Worm (Caenorhabditis elegans): ENCODE measurements around the gene Y57E12B.10.

Y57E12B.10 gene

ce11 chrV:6969950-6970532, 34.3 kb upstream of the Y57E12B.10 start, which contains the start of gene ptr-15:
ptr-15 (minus strand) TSS chrV:6970000.
- TF ChIP-seq nhr-21 (tag; optimal IDR thresholded peaks at IDR 0.05) (peak; percentile 24), peb-1 (tag; optimal IDR thresholded peaks at IDR 0.05) (peak; percentile 30), gmeb-1 (tag; optimal IDR thresholded peaks at IDR 0.05) (no peak), lin-11 (tag; optimal IDR thresholded peaks at IDR 0.05) (no peak), fos-1 (tag; optimal IDR thresholded peaks at IDR 0.05) (peak; percentile 10), ztf-1 (GFP tag; conservative IDR thresholded peaks at IDR 0.05) (no peak)

ce11 chrV:6956237-6956636, 20.5 kb upstream of the Y57E12B.10 start, which contains the start of gene mec-1:
mec-1 (plus strand) TSS chrV:6956537.
- no peak for TF ChIP-seq aly-2 (tag; optimal IDR thresholded peaks at IDR 0.05)
- TF ChIP-seq snpc-4 (tag; optimal IDR thresholded peaks at IDR 0.05): no peak
- no peak for TF ChIP-seq sem-4 (tag; optimal IDR thresholded peaks at IDR 0.05)
- TF ChIP-seq C34F6.9 (tag; optimal IDR thresholded peaks at IDR 0.05): no peak
- no peak for TF ChIP-seq zag-1 (tag; optimal IDR thresholded peaks at IDR 0.05)
- TF ChIP-seq lin-11 (tag; optimal IDR thresholded peaks at IDR 0.05): no peak
- no peak for TF ChIP-seq nhr-10 (tag; optimal IDR thresholded peaks at IDR 0.05)
- no peak for TF ChIP-seq ZK546.5 (tag; optimal IDR thresholded peaks at IDR 0.05)
- no peak for TF ChIP-seq nhr-23 (tag; optimal IDR thresholded peaks at IDR 0.05)
- TF ChIP-seq gmeb-1 (tag; optimal IDR thresholded peaks at IDR 0.05): no peak
- no peak for TF ChIP-seq mbf-1 (tag; optimal IDR thresholded peaks at IDR 0.05)
- no peak for TF ChIP-seq ztf-1 (GFP tag; conservative IDR thresholded peaks at IDR 0.05)
- TF ChIP-seq sma-3 (GFP tag; optimal IDR thresholded peaks at IDR 0.05): no peak
- no peak for TF ChIP-seq unc-55 (GFP tag; optimal IDR thresholded peaks at IDR 0.05)
- no peak for TF ChIP-seq ceh-16 (tag; optimal IDR thresholded peaks at IDR 0.05)
- TF ChIP-seq lsy-2 (tag; optimal IDR thresholded peaks at IDR 0.05): no peak
- no peak for TF ChIP-seq F13H6.1 (tag; optimal IDR thresholded peaks at IDR 0.05)
- TF ChIP-seq nhr-25 (tag; optimal IDR thresholded peaks at IDR 0.05): no peak

ce11 chrV:6953797-6954196, 18.0 kb upstream of the Y57E12B.10 start, which contains the start of gene srg-31:
srg-31 (minus strand) TSS chrV:6953897.
- TF ChIP-seq nhr-237 (tag; optimal IDR thresholded peaks at IDR 0.05): no peak
- no peak for TF ChIP-seq mdl-1 (tag; optimal IDR thresholded peaks at IDR 0.05)
- no peak for TF ChIP-seq sem-4 (tag; optimal IDR thresholded peaks at IDR 0.05)
- no peak for TF ChIP-seq nhr-10 (tag; optimal IDR thresholded peaks at IDR 0.05)
- TF ChIP-seq skn-1 (tag; optimal IDR thresholded peaks at IDR 0.05): no peak
- TF ChIP-seq peb-1 (tag; optimal IDR thresholded peaks at IDR 0.05): no peak
- TF ChIP-seq Y55F3AM.14 (GFP tag; optimal IDR thresholded peaks at IDR 0.05): no peak
- no peak for TF ChIP-seq sma-9 (GFP tag; optimal IDR thresholded peaks at IDR 0.05)
- no peak for TF ChIP-seq sma-9 (tag; optimal IDR thresholded peaks at IDR 0.05)

- TF ChIP-seq ztf-4 (tag; optimal IDR thresholded peaks at IDR 0.05): no peak
- no peak for TF ChIP-seq nhr-23 (tag; optimal IDR thresholded peaks at IDR 0.05)
- TF ChIP-seq nhr-10 (tag; optimal IDR thresholded peaks at IDR 0.05): no peak
- no peak for TF ChIP-seq sem-4 (tag; optimal IDR thresholded peaks at IDR 0.05)
- TF ChIP-seq mbf-1 (tag; optimal IDR thresholded peaks at IDR 0.05): no peak
- no peak for TF ChIP-seq F13H6.1 (tag; optimal IDR thresholded peaks at IDR 0.05)
- TF ChIP-seq blmp-1 (tag; optimal IDR thresholded peaks at IDR 0.05; ENCODE audit: insufficient read depth): no peak
- TF ChIP-seq aly-2 (tag; optimal IDR thresholded peaks at IDR 0.05): no peak
Observed at ce11 chrV:6951306-6951705, 15.5 kb upstream of the Y57E12B.10 start, which contains the start of gene T07H8.11. T07H8.11 (minus strand) TSS chrV:6951406.

- TF ChIP-seq ceh-82 (tag; optimal IDR thresholded peaks at IDR 0.05): no peak
- no peak for TF ChIP-seq unc-39 (tag; optimal IDR thresholded peaks at IDR 0.05)
Observed at ce11 chrV:6949770-6950169, 14.0 kb upstream of the Y57E12B.10 start, which contains the start of gene Y57E12B.11. Y57E12B.11 (minus strand) TSS chrV:6949870.

ce11 chrV:6948225-6948624, 12.4 kb upstream of the Y57E12B.10 start, which contains the start of gene Y57E12B.1:
Y57E12B.1 (plus strand) TSS chrV:6948525.
- TF ChIP-seq mdl-1 (tag; optimal IDR thresholded peaks at IDR 0.05) (no peak), nhr-25 (tag; optimal IDR thresholded peaks at IDR 0.05) (no peak), peb-1 (tag; optimal IDR thresholded peaks at IDR 0.05) (no peak), nhr-11 (tag; optimal IDR thresholded peaks at IDR 0.05) (no peak), ZK546.5 (tag; optimal IDR thresholded peaks at IDR 0.05) (no peak), blmp-1 (tag; optimal IDR thresholded peaks at IDR 0.05; ENCODE audit: insufficient read depth) (no peak), nhr-21 (tag; optimal IDR thresholded peaks at IDR 0.05) (no peak), ztf-1 (GFP tag; conservative IDR thresholded peaks at IDR 0.05) (no peak), ama-1 (optimal IDR thresholded peaks at IDR 0.05) (no peak), unc-55 (GFP tag; optimal IDR thresholded peaks at IDR 0.05) (no peak), skn-1 (tag; optimal IDR thresholded peaks at IDR 0.05) (no peak), nhr-6 (tag; optimal IDR thresholded peaks at IDR 0.05) (no peak), F13H6.1 (tag; optimal IDR thresholded peaks at IDR 0.05) (no peak), nhr-237 (tag; optimal IDR thresholded peaks at IDR 0.05) (no peak), egl-27 (tag; optimal IDR thresholded peaks at IDR 0.05) (no peak), ceh-82 (tag; optimal IDR thresholded peaks at IDR 0.05) (no peak)

Data from whole organism, L2 larva.